Fruit fly (Drosophila melanogaster): ENCODE data around the gene slp2.
A peak's percentile ranks its signal among the peaks of the same experiment; 100 is the strongest.

DNA sequence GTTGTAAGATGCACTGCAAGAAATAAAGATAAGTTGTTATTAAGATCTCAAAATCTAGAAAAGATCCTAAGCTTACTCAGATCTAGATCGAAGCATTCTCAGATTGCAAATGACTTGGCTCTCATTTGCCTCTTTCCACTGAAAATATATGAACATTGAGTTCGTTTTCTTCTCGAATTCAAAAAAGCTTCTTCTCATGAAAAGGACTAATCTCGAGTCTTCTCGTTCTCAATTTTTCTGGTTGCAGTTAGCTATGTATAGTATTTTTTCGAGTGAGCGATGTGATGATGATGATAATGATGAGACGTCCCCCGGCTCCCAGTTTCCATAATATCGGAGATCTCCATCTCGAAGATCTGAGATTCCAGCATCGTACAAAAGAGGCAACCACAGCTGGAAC, 19.7 kb downstream of the slp2 start:
- TF ChIP-seq H15 (GFP tag; IDR thresholded peaks at IDR 0.05) (no peak), CG7745 (tag; optimal IDR thresholded peaks at IDR 0.05) (no peak), Asciz (GFP tag; optimal IDR thresholded peaks at IDR 0.05) (peak; percentile 35), D19A (tag; optimal IDR thresholded peaks at IDR 0.05) (peak; percentile 59), oc (tag; optimal IDR thresholded peaks at IDR 0.05) (no peak), emc (GFP tag; optimal IDR thresholded peaks at IDR 0.05) (no peak), CG2116 (GFP tag; optimal IDR thresholded peaks at IDR 0.05) (no peak), CG1832 (GFP tag; optimal IDR thresholded peaks at IDR 0.05) (no peak), CG10267 (tag; optimal IDR thresholded peaks at IDR 0.05) (peak; percentile 61), CG12744 (GFP tag; optimal IDR thresholded peaks at IDR 0.05) (no peak), so (GFP tag; IDR thresholded peaks at IDR 0.05) (no peak), chm (GFP tag; IDR thresholded peaks at IDR 0.05) (no peak)
